Fruit fly (Drosophila melanogaster) whole organism, adult: ENCODE measurements around the gene CheA7a.

Experiments
- CG1620 ChIP-seq: fragments of 200-800 bp; sonication (Bioruptor generic); optimal IDR thresholded peaks from 2 replicates; lab custom pipeline; 2016; ENCODE audit warnings: missing biosample characterization, missing genetic modification characterization
- CG5204 ChIP-seq: fragments of 200-800 bp; sonication (Bioruptor generic); optimal IDR thresholded peaks from 2 replicates; lab custom pipeline; 2016; ENCODE audit warnings: missing biosample characterization, missing genetic modification characterization
- CG7101 ChIP-seq: fragments of 200-800 bp; sonication (Bioruptor generic); optimal IDR thresholded peaks from 2 replicates; lab custom pipeline; 2018; ENCODE audit warnings: missing biosample characterization, mild to moderate bottlenecking, missing genetic modification characterization, moderate library complexity
- Clk ChIP-seq: fragments of 200-800 bp; sonication (Bioruptor generic); optimal IDR thresholded peaks from 2 replicates; lab custom pipeline; 2017; ENCODE audit warnings: missing biosample characterization, missing genetic modification characterization
- Crg-1 ChIP-seq: fragments of 200-800 bp; sonication (Bioruptor generic); optimal IDR thresholded peaks from 2 replicates; lab custom pipeline; 2016; ENCODE audit warnings: missing biosample characterization, missing genetic modification characterization
- bab1 ChIP-seq: fragments of 200-800 bp; sonication (Bioruptor generic); optimal IDR thresholded peaks from 3 replicates; lab custom pipeline; 2019; ENCODE audit warnings: missing biosample characterization, mild to moderate bottlenecking, missing genetic modification characterization, moderate library complexity
- cic ChIP-seq: fragments of 200-800 bp; sonication (Bioruptor generic); optimal IDR thresholded peaks from 2 replicates; lab custom pipeline; 2017; ENCODE audit warnings: missing biosample characterization, mild to moderate bottlenecking, missing genetic modification characterization, moderate library complexity
- cnc ChIP-seq, 2 experiments: fragments of >200 bp; optimal IDR thresholded peaks; 2 replicates each; lab custom pipeline; 2017
- kay ChIP-seq: fragments of 200-800 bp; sonication (Bioruptor generic); peaks from one replicate; lab custom pipeline; 2016; ENCODE audit warnings: missing biosample characterization, missing genetic modification characterization, borderline replicate concordance
- ovo ChIP-seq: fragments of 200-800 bp; sonication (Bioruptor generic); optimal IDR thresholded peaks from 2 replicates; lab custom pipeline; 2016; ENCODE audit warnings: missing biosample characterization, missing genetic modification characterization
- toe ChIP-seq: fragments of 200-800 bp; sonication (Bioruptor generic); optimal IDR thresholded peaks from 2 replicates; lab custom pipeline; 2016; ENCODE audit warnings: missing biosample characterization, missing genetic modification characterization

- TF ChIP-seq ovo (no peak), cic (no peak), CG7101 (tag; lab: Kevin White, UChicago) (no peak), Crg-1 (GFP tag; lab: Kevin White, UChicago) (no peak), CG1620 (GFP tag; lab: Kevin White, UChicago) (no peak), Clk (GFP tag; lab: Kevin White, UChicago) (no peak), CG5204 (GFP tag; lab: Kevin White, UChicago) (no peak), cnc (optimal IDR thresholded peaks at IDR 0.05; lab: Kevin White, UChicago) (no peak), toe (GFP tag; lab: Kevin White, UChicago) (no peak), kay (no peak), bab1 (GFP tag; lab: Kevin White, UChicago) (no peak)
These were observed 49.2 kb upstream of the CheA7a start, which contains the start of gene Acsf3 for dm6 chrX:7328746-7329145.
